Fruit fly (Drosophila melanogaster): ENCODE data around the gene CG31549.

The CG31549 gene

dm6 chr3R:5632182-5632581 lies at the start of gene CG31549:
CG31549 (plus strand) TSS chr3R:5632192.
- no peak for TF ChIP-seq noc (tag; optimal IDR thresholded peaks at IDR 0.05)

DNA sequence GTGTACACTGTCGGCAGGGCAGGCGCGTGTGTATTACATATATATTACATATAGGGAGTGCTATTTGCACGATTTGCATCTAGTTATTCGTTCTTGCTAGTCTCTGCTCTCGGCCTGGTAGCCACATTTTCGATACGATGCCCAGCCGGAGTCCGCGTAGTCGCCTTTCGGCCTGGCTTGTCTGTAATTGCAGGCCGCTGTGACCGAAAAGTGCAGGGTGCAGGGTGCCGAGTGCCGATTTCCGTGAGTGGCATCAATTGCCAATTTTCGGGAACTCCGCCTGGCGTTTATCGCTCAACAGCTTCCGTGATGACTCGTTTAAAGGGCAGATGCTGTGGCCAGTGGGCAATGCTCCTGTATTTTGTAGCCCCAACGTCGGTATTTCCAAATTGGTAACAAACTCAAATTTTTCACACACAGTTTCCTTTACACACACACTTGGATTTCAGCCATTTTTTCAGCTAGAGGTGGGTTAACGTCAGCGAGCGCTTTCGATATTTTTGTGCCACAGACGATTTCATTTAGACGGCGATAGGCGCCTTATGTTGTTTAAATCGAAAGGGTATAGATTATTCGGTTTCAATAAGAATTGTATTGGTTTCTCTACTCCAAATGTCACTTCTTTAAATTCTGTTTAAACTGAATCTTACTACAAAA lies 44.0 kb upstream of the CG31549 start, which contains the start of gene CG2926:
TSS of gene CG2926 (minus strand) at position 518 of the 657 bp plus-strand sequence.
- no peak for TF ChIP-seq noc (tag; optimal IDR thresholded peaks at IDR 0.05)

DNA sequence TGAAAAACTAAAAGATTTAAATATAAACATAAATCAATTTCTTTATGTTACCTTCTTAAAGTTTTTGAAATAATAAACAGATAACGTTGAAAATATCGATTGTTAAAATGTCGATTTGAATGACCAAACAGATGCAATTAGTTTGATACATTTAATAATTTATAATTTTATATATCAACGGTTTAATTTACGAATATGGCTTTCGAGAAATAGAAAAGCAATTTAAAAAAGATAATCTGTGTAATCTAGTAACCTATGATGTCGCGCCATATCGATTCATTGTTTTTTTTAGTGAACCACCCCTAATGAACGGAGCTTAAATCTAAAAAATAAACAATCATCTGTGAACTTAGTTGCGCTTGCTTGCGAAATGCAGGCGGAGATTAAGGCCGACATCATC lies 43.4 kb upstream of the CG31549 start, which contains the start of gene PolZ2:
TSS of gene PolZ2 (plus strand) at position 301 of the 400 bp plus-strand sequence.
- TF ChIP-seq noc (tag; optimal IDR thresholded peaks at IDR 0.05), result no peak

DNA sequence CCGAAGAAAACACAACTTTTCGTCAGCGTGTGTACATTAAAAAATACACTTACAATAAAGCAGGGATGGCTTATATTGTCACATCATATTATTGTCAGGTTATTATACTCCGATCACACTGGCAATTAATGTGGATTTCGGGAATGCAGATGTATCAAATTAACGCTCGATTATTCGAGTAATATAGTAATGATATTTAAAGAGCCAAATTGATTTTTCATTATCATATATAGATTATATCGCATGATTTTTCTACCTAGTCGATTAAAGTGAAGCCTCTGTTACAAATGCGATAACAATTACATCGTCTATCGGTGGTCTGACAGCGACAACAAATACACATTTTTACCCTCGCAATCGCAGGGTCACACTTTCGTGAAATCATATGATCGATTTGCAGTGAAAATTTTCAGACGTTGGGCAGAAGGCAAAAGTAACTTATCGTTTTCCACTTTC lies 40.6 kb upstream of the CG31549 start, which contains the start of the genes noi and Vha26:
TSS of gene noi (minus strand) at position 62 of the 456 bp plus-strand sequence.
TSS of gene Vha26 (plus strand) at position 366 of the 456 bp plus-strand sequence.
- no peak for TF ChIP-seq noc (tag; optimal IDR thresholded peaks at IDR 0.05)

dm6 chr3R:5592009-5592572 lies 39.9 kb upstream of the CG31549 start:
- no peak for TF ChIP-seq noc (tag; optimal IDR thresholded peaks at IDR 0.05)

DNA sequence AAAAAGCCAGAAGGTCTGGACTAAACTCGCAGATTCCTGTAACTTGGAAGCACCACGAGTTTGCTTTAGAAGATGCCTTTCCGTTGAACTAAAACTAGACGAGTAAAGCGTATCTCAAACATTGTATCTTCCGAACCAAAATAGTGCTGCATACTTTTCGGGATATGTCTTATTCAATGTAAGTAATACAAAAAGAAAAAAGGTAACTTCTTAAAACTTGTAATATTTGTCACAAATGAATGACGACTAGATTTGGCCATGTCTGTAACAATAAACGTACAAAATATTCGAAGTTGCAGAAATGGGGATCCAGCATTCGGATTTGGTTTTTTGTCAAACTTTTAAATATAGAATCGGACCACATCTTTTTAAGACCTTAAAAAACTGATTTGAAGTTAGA lies 37.1 kb upstream of the CG31549 start:
- TF ChIP-seq noc (tag; optimal IDR thresholded peaks at IDR 0.05), result no peak

DNA sequence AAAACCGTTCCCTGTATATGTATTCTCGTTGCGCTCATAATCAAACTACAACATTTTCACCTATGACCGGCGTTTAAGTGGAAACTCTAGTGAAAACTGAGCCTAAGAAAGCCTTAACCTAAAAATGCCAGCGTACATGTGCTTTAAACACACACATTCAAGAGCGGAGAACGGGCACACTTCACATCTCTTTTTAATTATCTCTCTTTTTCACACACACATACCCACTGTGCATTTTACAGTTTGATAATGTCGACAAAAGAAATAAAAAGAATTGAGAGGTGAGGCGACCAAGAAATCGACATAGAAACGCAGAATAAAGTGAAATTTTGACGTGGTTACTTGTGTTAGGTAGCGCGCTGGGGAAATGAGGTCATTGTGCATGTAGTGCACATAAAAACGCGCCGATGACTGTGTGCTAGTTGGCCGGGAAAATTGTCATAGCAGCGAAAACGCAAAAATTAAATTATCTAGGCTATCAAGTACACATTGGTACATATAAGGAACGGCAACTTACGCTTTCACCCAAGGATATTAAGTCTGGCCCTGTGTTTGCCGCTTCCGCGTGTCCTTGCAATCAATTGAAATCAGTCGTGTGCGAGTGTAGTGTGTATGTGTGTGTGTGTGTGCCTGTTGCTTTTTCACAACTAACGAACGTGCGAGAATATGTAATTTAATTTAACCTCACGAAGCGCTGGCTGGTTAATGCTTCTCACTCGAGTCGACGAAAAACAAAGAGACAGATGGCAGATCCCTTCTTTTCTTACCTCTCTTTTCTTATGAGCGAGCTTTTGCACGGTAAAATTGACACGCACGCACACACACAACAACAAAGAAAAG lies 32.3 kb upstream of the CG31549 start:
- TF ChIP-seq noc (tag; optimal IDR thresholded peaks at IDR 0.05), result no peak

- no peak for TF ChIP-seq noc (tag; optimal IDR thresholded peaks at IDR 0.05)
These were observed 31.5 kb upstream of the CG31549 start for dm6 chr3R:5600361-5601043.

DNA sequence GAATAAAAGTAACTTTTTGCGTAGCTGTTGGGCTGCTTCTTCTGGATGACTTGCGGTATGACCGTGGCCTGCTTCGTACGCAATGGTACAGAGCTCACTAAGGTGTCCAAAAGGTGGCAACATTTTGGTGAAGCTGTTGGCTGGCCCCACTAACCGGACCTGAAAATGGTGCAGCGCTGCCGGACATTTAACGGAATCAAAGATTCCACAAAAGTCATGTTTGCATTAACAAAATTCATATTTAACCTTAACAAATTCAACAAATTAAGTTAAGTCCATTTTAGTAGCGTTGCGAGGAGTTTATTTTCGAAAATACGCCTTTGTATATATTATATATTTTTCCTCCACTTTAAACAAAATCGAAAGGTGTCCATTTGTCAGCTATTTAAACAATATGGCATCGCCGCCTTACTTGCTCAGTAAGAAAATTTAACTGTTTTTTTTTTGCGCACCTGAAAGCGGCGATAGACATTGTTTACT lies 30.9 kb upstream of the CG31549 start, which contains the start of the genes kra and SecS:
TSS of gene kra (minus strand) at position 93 of the 480 bp plus-strand sequence.
TSS of gene SecS (plus strand) at position 390 of the 480 bp plus-strand sequence.
- peak; percentile 55 for TF ChIP-seq noc (tag; optimal IDR thresholded peaks at IDR 0.05)

dm6 chr3R:5606477-5606876 lies 25.5 kb upstream of the CG31549 start, which contains the start of gene asl:
asl (minus strand) TSS chr3R:5606543.
- no peak for TF ChIP-seq noc (tag; optimal IDR thresholded peaks at IDR 0.05)

DNA sequence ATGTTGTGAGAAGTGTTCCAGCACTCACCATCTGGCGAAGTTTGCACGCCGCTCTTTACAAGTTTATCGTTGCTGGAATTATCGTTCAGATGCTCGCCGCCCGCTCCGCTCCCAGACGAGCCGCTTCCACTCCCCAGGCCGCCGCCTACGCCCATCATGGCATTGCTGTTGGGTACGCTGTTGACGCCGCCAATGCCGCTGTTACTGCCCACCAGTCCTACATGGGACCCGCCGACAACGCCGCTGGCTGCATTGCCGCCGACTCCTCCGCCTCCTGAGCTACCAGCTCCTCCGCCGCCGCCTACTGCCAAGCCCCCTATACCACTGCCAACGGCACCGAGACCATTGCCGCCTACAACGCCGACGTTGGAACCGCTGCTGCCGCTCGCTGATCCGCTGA lies 23.6 kb upstream of the CG31549 start:
- no peak for TF ChIP-seq noc (tag; optimal IDR thresholded peaks at IDR 0.05)

DNA sequence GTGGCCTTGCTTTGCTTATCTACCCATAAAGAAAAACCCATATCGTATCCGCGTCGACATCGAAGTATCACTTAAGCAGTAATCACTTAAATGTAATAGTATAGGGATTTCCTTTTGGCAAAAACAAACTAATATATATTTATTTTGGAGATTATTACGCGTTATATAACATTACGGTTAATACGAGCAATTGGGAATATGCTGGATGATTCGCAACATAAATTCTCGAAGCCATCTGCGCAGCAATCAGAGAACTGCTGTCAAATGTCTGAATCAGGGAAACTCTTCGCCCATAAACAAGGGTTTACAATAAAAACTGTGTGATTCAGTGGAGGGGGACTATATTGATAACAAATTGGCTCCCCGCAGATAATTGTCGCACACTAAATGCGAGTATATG lies 21.3 kb upstream of the CG31549 start:
- TF ChIP-seq noc (tag; optimal IDR thresholded peaks at IDR 0.05), result no peak

dm6 chr3R:5611167-5611566 lies 20.8 kb upstream of the CG31549 start:
- TF ChIP-seq noc (tag; optimal IDR thresholded peaks at IDR 0.05), result no peak

DNA sequence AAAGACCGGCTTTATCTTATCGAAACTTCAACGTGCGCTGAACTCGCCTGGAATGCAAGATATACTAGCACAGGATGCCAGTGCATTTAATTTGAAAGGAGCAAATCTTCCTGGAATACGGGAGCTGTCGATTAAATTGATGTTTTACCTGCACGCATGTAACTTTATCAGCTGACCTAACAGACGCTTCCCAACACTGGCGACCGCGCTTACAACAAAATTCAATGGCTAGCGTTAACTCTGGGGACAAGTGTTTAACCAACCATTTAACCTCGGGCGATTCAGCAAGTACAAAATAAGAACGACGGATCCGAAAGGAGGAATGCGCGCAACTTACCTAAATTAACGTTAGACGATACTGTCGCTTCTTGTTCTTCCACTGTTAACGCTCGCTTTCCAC lies 20.3 kb upstream of the CG31549 start:
- TF ChIP-seq noc (tag; optimal IDR thresholded peaks at IDR 0.05), result no peak

dm6 chr3R:5612372-5613113 lies 19.4 kb upstream of the CG31549 start, which contains the start of gene Rga:
Rga (minus strand) TSS chr3R:5613112.
- TF ChIP-seq noc (tag; optimal IDR thresholded peaks at IDR 0.05), result no peak
